Fruit fly (Drosophila melanogaster): ENCODE measurements around the gene CG31550.
A peak's percentile ranks its signal among the peaks of the same experiment; 100 is the strongest.

Gene CG31550

dm6 chr3R:5466875-5467274 is 18.5 kb upstream of the CG31550 start, which contains the start of gene RpL35A (continued):
- peak; percentile 27 for TF ChIP-seq CG16863 (GFP tag; optimal IDR thresholded peaks at IDR 0.05)
- TF ChIP-seq CG13424 (tag; optimal IDR thresholded peaks at IDR 0.05), result peak; percentile 36
- TF ChIP-seq CG18619 (GFP tag; optimal IDR thresholded peaks at IDR 0.05), result peak; percentile 82
- peak; percentile 82 for TF ChIP-seq fd64A (GFP tag; optimal IDR thresholded peaks at IDR 0.05)
- TF ChIP-seq CG14965 (GFP tag; optimal IDR thresholded peaks at IDR 0.05; ENCODE audit: borderline replicate concordance), result no peak
- peak; percentile 75 for TF ChIP-seq CG2202 (tag; optimal IDR thresholded peaks at IDR 0.05)
- peak; percentile 74; the same call in 2 of the 3 replicates for TF ChIP-seq sr (GFP tag; IDR thresholded peaks at IDR 0.05)
- TF ChIP-seq CG16813 (GFP tag; IDR thresholded peaks at IDR 0.05; ENCODE audit: partially characterized antibody), result no peak
- no peak for TF ChIP-seq CG11696 (GFP tag; IDR thresholded peaks at IDR 0.05)
- TF ChIP-seq Sox102F (GFP tag; optimal IDR thresholded peaks at IDR 0.05), result no peak
- TF ChIP-seq Spps (tag; optimal IDR thresholded peaks at IDR 0.05), result peak; percentile 50
- TF ChIP-seq NC2β (GFP tag; optimal IDR thresholded peaks at IDR 0.05), result peak; percentile 93
- TF ChIP-seq bbx (GFP tag; IDR thresholded peaks at IDR 0.05; ENCODE audit: partially characterized antibody), result no peak
- TF ChIP-seq fd102C (GFP tag; optimal IDR thresholded peaks at IDR 0.05), result peak; percentile 43
- peak; percentile 89 for TF ChIP-seq CrebB (tag; optimal IDR thresholded peaks at IDR 0.05)
- no peak for TF ChIP-seq jigr1 (GFP tag; IDR thresholded peaks at IDR 0.05)
- TF ChIP-seq CG33213 (GFP tag; optimal IDR thresholded peaks at IDR 0.05), result peak; percentile 89
- no peak for TF ChIP-seq Taf1 (GFP tag; IDR thresholded peaks at IDR 0.05)
- 0 out of 2 replicates have a peak, but pooled peaks have one; percentile 28 for TF ChIP-seq sim (GFP tag; IDR thresholded peaks at IDR 0.05)
- peak; percentile 66; the same call in 1 of the 2 replicates for TF ChIP-seq CG5953 (GFP tag; IDR thresholded peaks at IDR 0.05)
- TF ChIP-seq Nf-YB (GFP tag; optimal IDR thresholded peaks at IDR 0.05), result peak; percentile 61
- peak; percentile 58 for TF ChIP-seq zf30C (GFP tag; optimal IDR thresholded peaks at IDR 0.05)
- peak; percentile 90 for TF ChIP-seq MTF-1 (GFP tag; optimal IDR thresholded peaks at IDR 0.05; ENCODE audit: borderline replicate concordance)
- no peak for TF ChIP-seq tx (GFP tag; optimal IDR thresholded peaks at IDR 0.05)
- TF ChIP-seq Med (GFP tag), result peak; percentile 98
- TF ChIP-seq CG8359 (GFP tag; optimal IDR thresholded peaks at IDR 0.05; ENCODE audit: borderline replicate concordance), result peak; percentile 75
- no peak for TF ChIP-seq Ptx1 (GFP tag; IDR thresholded peaks at IDR 0.05)
- TF ChIP-seq CG12236 (GFP tag; optimal IDR thresholded peaks at IDR 0.05), result peak; percentile 37
- no peak for TF ChIP-seq CG32767 (GFP tag; IDR thresholded peaks at IDR 0.05)
- TF ChIP-seq crp (GFP tag; optimal IDR thresholded peaks at IDR 0.05), result peak in 1 of 2 experiments; percentile 36
- TF ChIP-seq ttk (GFP tag; IDR thresholded peaks at IDR 0.05), result peak; percentile 40; the same call in 1 of the 2 replicates
- no peak for TF ChIP-seq CG8944 (GFP tag; optimal IDR thresholded peaks at IDR 0.05)
- peak in 1 of 2 experiments; percentile 61 for TF ChIP-seq insv (GFP tag; optimal IDR thresholded peaks at IDR 0.05)
- TF ChIP-seq nerfin-1 (tag; optimal IDR thresholded peaks at IDR 0.05), result peak; percentile 64
- TF ChIP-seq Hr3 (GFP tag; optimal IDR thresholded peaks at IDR 0.05), result no peak
- no peak for TF ChIP-seq CG31224 (GFP tag; IDR thresholded peaks at IDR 0.05)
- no peak for TF ChIP-seq Adf1 (GFP tag; IDR thresholded peaks at IDR 0.05)
- no peak for TF ChIP-seq CG7556 (GFP tag; optimal IDR thresholded peaks at IDR 0.05)
- TF ChIP-seq CG16815 (GFP tag; optimal IDR thresholded peaks at IDR 0.05), result no peak
- TF ChIP-seq CG18476 (GFP tag; optimal IDR thresholded peaks at IDR 0.05), result peak; percentile 26
- TF ChIP-seq pfk (GFP tag; optimal IDR thresholded peaks at IDR 0.05), result peak; percentile 79
- TF ChIP-seq CG7786 (GFP tag; optimal IDR thresholded peaks at IDR 0.05), result peak; percentile 24
- 0 out of 3 replicates have a peak, but pooled peaks have one; percentile 40 for TF ChIP-seq row (GFP tag; IDR thresholded peaks at IDR 0.05)
- TF ChIP-seq sisA (GFP tag; IDR thresholded peaks at IDR 0.05), result no peak
- no peak for TF ChIP-seq CG2129 (GFP tag; IDR thresholded peaks at IDR 0.05; ENCODE audit: partially characterized antibody)
- TF ChIP-seq unpg (GFP tag; optimal IDR thresholded peaks at IDR 0.05), result peak; percentile 80
- no peak for TF ChIP-seq dan (GFP tag; IDR thresholded peaks at IDR 0.05)
- TF ChIP-seq CG2120 (GFP tag; optimal IDR thresholded peaks at IDR 0.05), result peak; percentile 10
- peak; percentile 80 for TF ChIP-seq bcd (GFP tag; optimal IDR thresholded peaks at IDR 0.05)
- TF ChIP-seq CHES-1-like (GFP tag; optimal IDR thresholded peaks at IDR 0.05), result peak; percentile 72

Data from whole organism, embryonic.